Worm (Caenorhabditis elegans): ENCODE results near the gene srxa-4.

Gene srxa-4

ce11 chrV:7465509-7465908, 45.2 kb downstream of the srxa-4 start, which contains the start of gene F25E5.1:
TSS of gene F25E5.1 (plus strand) at chrV:7465884.
- TF ChIP-seq daf-8 (GFP tag; IDR thresholded peaks at IDR 0.05) = no peak
- no peak for TF ChIP-seq tra-1 (GFP tag; IDR thresholded peaks at IDR 0.05)
- peak; percentile 52 for TF ChIP-seq unc-130 (GFP tag; optimal IDR thresholded peaks at IDR 0.05)
- TF ChIP-seq T20F7.1 (GFP tag; optimal IDR thresholded peaks at IDR 0.05) = no peak
- no peak for TF ChIP-seq mep-1 (tag; optimal IDR thresholded peaks at IDR 0.05)
- no peak for TF ChIP-seq mdt-29 (GFP tag; IDR thresholded peaks at IDR 0.05)
- TF ChIP-seq lin-1 (GFP tag; IDR thresholded peaks at IDR 0.05) = no peak
- TF ChIP-seq hmg-1.1 (GFP tag; IDR thresholded peaks at IDR 0.05) = peak; percentile 61; the same call in 1 of the 2 replicates
- no peak for TF ChIP-seq gei-8 (GFP tag; optimal IDR thresholded peaks at IDR 0.05)
- peak; percentile 62 for TF ChIP-seq dpl-1 (GFP tag; optimal IDR thresholded peaks at IDR 0.05)
- peak; percentile 59 for TF ChIP-seq nhr-28 (tag; optimal IDR thresholded peaks at IDR 0.05)
- peak; percentile 17; the same call in 1 of the 2 replicates for TF ChIP-seq ceh-44 (GFP tag; IDR thresholded peaks at IDR 0.05)
- TF ChIP-seq ama-1 (optimal IDR thresholded peaks at IDR 0.05) = no peak
- no peak for TF ChIP-seq snpc-1.2 (GFP tag; IDR thresholded peaks at IDR 0.05)
- no peak for TF ChIP-seq skn-1 (tag; optimal IDR thresholded peaks at IDR 0.05)
- TF ChIP-seq pha-4 (GFP tag; IDR thresholded peaks at IDR 0.05) = no peak
- TF ChIP-seq pha-4 (tag; optimal IDR thresholded peaks at IDR 0.05) = peak; percentile 31
- TF ChIP-seq hlh-30 (tag; optimal IDR thresholded peaks at IDR 0.05; ENCODE audit: insufficient read depth) = peak; percentile 63
- TF ChIP-seq mdl-1 (tag; optimal IDR thresholded peaks at IDR 0.05) = peak in 1 of 2 experiments; percentile 81
- no peak for TF ChIP-seq Y5F2A.4 (GFP tag; optimal IDR thresholded peaks at IDR 0.05)
- no peak for TF ChIP-seq php-3 (GFP tag; IDR thresholded peaks at IDR 0.05)
- TF ChIP-seq nhr-6 (tag; optimal IDR thresholded peaks at IDR 0.05) = peak; percentile 70
- TF ChIP-seq nhr-11 (tag; optimal IDR thresholded peaks at IDR 0.05) = no peak
- TF ChIP-seq ZK337.2 (GFP tag; IDR thresholded peaks at IDR 0.05) = 0 out of 2 replicates have a peak, but pooled peaks have one; percentile 10
- TF ChIP-seq nhr-102 (tag; optimal IDR thresholded peaks at IDR 0.05) = peak; percentile 26
- TF ChIP-seq ceh-20 (GFP tag; IDR thresholded peaks at IDR 0.05) = no peak
- TF ChIP-seq dmd-9 (GFP tag; IDR thresholded peaks at IDR 0.05) = peak; percentile 75; the same call in 1 of the 2 replicates
- TF ChIP-seq mes-2 (tag; optimal IDR thresholded peaks at IDR 0.05; ENCODE audit: poor library complexity, severe bottlenecking) = peak; percentile 95
- TF ChIP-seq nhr-10 (tag; optimal IDR thresholded peaks at IDR 0.05) = no peak
- peak; percentile 48 for TF ChIP-seq pqm-1 (tag; optimal IDR thresholded peaks at IDR 0.05)
- no peak for TF ChIP-seq ztf-7 (tag; optimal IDR thresholded peaks at IDR 0.05)
- peak in 1 of 2 experiments; percentile 93 for TF ChIP-seq unc-62 (GFP tag; optimal IDR thresholded peaks at IDR 0.05 in 1 of 2)
- no peak for TF ChIP-seq unc-62 (tag; optimal IDR thresholded peaks at IDR 0.05)
- no peak for TF ChIP-seq mxl-2 (GFP tag; conservative IDR thresholded peaks at IDR 0.05)
- TF ChIP-seq zfp-3 (GFP tag; conservative IDR thresholded peaks at IDR 0.05) = no peak
- no peak for TF ChIP-seq ZK546.5 (tag; optimal IDR thresholded peaks at IDR 0.05)
- no peak for TF ChIP-seq jun-1 (tag; optimal IDR thresholded peaks at IDR 0.05)
- peak; percentile 53 for TF ChIP-seq rbr-2 (tag; optimal IDR thresholded peaks at IDR 0.05)
- no peak for TF ChIP-seq R02D3.7 (tag; optimal IDR thresholded peaks at IDR 0.05)
- no peak for TF ChIP-seq F44E2.7 (GFP tag; IDR thresholded peaks at IDR 0.05)
- no peak for TF ChIP-seq F10B5.3 (tag; optimal IDR thresholded peaks at IDR 0.05)
